Fruit fly (Drosophila melanogaster) whole organism, prepupa: ENCODE data around the gene Cad88C.

Source experiments
- Blimp-1 ChIP-seq: fragments of 200-800 bp; sonication (Bioruptor generic); optimal IDR thresholded peaks from 3 replicates; lab custom pipeline; 2017; ENCODE audit warnings: missing biosample characterization, missing genetic modification characterization, mild to moderate bottlenecking, moderate library complexity, missing genetic modification reagents
- CG10669 ChIP-seq: fragments of 200-800 bp; sonication (Bioruptor generic); optimal IDR thresholded peaks from 3 replicates; lab custom pipeline; 2018; ENCODE audit warnings: missing biosample characterization, mild to moderate bottlenecking, missing genetic modification characterization, moderate library complexity
- CG11762 ChIP-seq: fragments of 200-800 bp; sonication (Bioruptor generic); optimal IDR thresholded peaks from 3 replicates; lab custom pipeline; 2016; ENCODE audit warnings: missing biosample characterization, missing genetic modification characterization; ENCODE audit not compliant: insufficient read depth
- CG15336 ChIP-seq: fragments of 200-800 bp; sonication (Bioruptor generic); IDR thresholded peaks from 2 replicates; pipeline ENCODE4 v1.3.6; 2022; ENCODE audit warnings: missing biosample characterization, missing genetic modification characterization
- CG1621 ChIP-seq: fragments of 200-800 bp; sonication (Bioruptor generic); optimal IDR thresholded peaks from 3 replicates; lab custom pipeline; 2018; ENCODE audit warnings: missing biosample characterization, mild to moderate bottlenecking, missing genetic modification characterization
- CG16779 ChIP-seq: fragments of 200-800 bp; sonication (Bioruptor generic); optimal IDR thresholded peaks from 3 replicates; lab custom pipeline; 2017; ENCODE audit warnings: missing biosample characterization, mild to moderate bottlenecking, missing genetic modification characterization
- CG3032 ChIP-seq: fragments of 200-800 bp; optimal IDR thresholded peaks from 2 replicates; lab custom pipeline; 2019; ENCODE audit warnings: missing biosample characterization, mild to moderate bottlenecking, missing genetic modification characterization, moderate library complexity
- CG31627 ChIP-seq: fragments of 200-800 bp; sonication (Bioruptor generic); optimal IDR thresholded peaks from 3 replicates; lab custom pipeline; 2016; ENCODE audit warnings: missing biosample characterization, missing genetic modification characterization
- CG4318 ChIP-seq: fragments of 200-800 bp; sonication (Bioruptor generic); optimal IDR thresholded peaks from 3 replicates; lab custom pipeline; 2017; ENCODE audit warnings: missing biosample characterization, mild to moderate bottlenecking, missing genetic modification characterization
- CG6163 ChIP-seq: fragments of 200-800 bp; sonication (Bioruptor generic); IDR thresholded peaks from 3 replicates; pipeline ENCODE4 v1.3.6; 2022; ENCODE audit warnings: missing biosample characterization, missing genetic modification characterization
- CG6276 ChIP-seq: fragments of 200-800 bp; sonication (Bioruptor generic); optimal IDR thresholded peaks from 2 replicates; lab custom pipeline; 2017; ENCODE audit warnings: missing biosample characterization, mild to moderate bottlenecking, missing genetic modification characterization
- CG6808 ChIP-seq: fragments of 200-800 bp; sonication (Bioruptor generic); optimal IDR thresholded peaks from 3 replicates; lab custom pipeline; 2017; ENCODE audit warnings: missing biosample characterization, missing genetic modification characterization, mild to moderate bottlenecking, moderate library complexity, missing genetic modification reagents
- CG6854 ChIP-seq: fragments of 200-800 bp; sonication (Bioruptor generic); optimal IDR thresholded peaks from 2 replicates; lab custom pipeline; 2017; ENCODE audit warnings: missing biosample characterization, mild to moderate bottlenecking, missing genetic modification characterization
- CG7368 ChIP-seq: fragments of 200-800 bp; sonication (Bioruptor generic); optimal IDR thresholded peaks from 3 replicates; lab custom pipeline; 2016; ENCODE audit warnings: missing biosample characterization, missing genetic modification characterization
- CG8319 ChIP-seq: fragments of 200-800 bp; sonication (Bioruptor generic); optimal IDR thresholded peaks from 3 replicates; lab custom pipeline; 2016; ENCODE audit warnings: missing biosample characterization, missing genetic modification characterization
- Eip75B ChIP-seq: fragments of 200-800 bp; sonication (Bioruptor generic); optimal IDR thresholded peaks from 3 replicates; lab custom pipeline; 2016; ENCODE audit warnings: missing biosample characterization, missing genetic modification characterization
- Eip78C ChIP-seq: fragments of 200-800 bp; sonication (Bioruptor generic); peaks from one replicate; lab custom pipeline; 2016; ENCODE audit warnings: missing biosample characterization, missing genetic modification characterization
- Eip93F ChIP-seq: fragments of 200-800 bp; sonication (Bioruptor generic); optimal IDR thresholded peaks from 2 replicates; lab custom pipeline; 2016; ENCODE audit warnings: missing biosample characterization, mild to moderate bottlenecking, missing genetic modification characterization
- Ets21C ChIP-seq: fragments of 200-800 bp; sonication (Bioruptor generic); optimal IDR thresholded peaks from 3 replicates; lab custom pipeline; 2016; ENCODE audit warnings: missing biosample characterization, missing genetic modification characterization
- Ets96B ChIP-seq: fragments of 200-800 bp; optimal IDR thresholded peaks from 2 replicates; lab custom pipeline; 2019; ENCODE audit warnings: missing biosample characterization, mild to moderate bottlenecking, missing genetic modification characterization, moderate library complexity
- Gug ChIP-seq: fragments of 200-800 bp; sonication (Bioruptor generic); IDR thresholded peaks from 2 replicates; pipeline ENCODE4 v1.3.6; 2022; ENCODE audit warnings: missing biosample characterization, missing genetic modification characterization
- Hr39 ChIP-seq: fragments of 200-800 bp; sonication (Bioruptor generic); optimal IDR thresholded peaks from 2 replicates; lab custom pipeline; 2016; ENCODE audit warnings: missing biosample characterization, missing genetic modification characterization
- Met ChIP-seq: fragments of 200-800 bp; sonication (Bioruptor generic); optimal IDR thresholded peaks from 3 replicates; lab custom pipeline; 2016; ENCODE audit warnings: missing biosample characterization, missing genetic modification characterization
- Sox14 ChIP-seq: fragments of 200-800 bp; sonication (Bioruptor generic); optimal IDR thresholded peaks from 3 replicates; lab custom pipeline; 2016; ENCODE audit warnings: missing biosample characterization, missing genetic modification characterization
- Sox15 ChIP-seq: fragments of 200-800 bp; sonication (Bioruptor generic); optimal IDR thresholded peaks from 3 replicates; lab custom pipeline; 2016; ENCODE audit warnings: missing biosample characterization, missing genetic modification characterization
- dac ChIP-seq: fragments of 200-800 bp; sonication (Bioruptor generic); optimal IDR thresholded peaks from 2 replicates; lab custom pipeline; 2017; ENCODE audit warnings: missing biosample characterization, mild to moderate bottlenecking, missing genetic modification characterization
- dsx ChIP-seq: fragments of 200-800 bp; optimal IDR thresholded peaks from 3 replicates; lab custom pipeline; 2019; ENCODE audit warnings: missing biosample characterization, mild to moderate bottlenecking, missing genetic modification characterization, moderate library complexity; ENCODE audit not compliant: poor library complexity, severe bottlenecking
- eg ChIP-seq: fragments of 200-800 bp; sonication (Bioruptor generic); IDR thresholded peaks from 3 replicates; pipeline ENCODE4 v1.3.6; 2022; ENCODE audit warnings: missing biosample characterization, missing genetic modification characterization
- esn ChIP-seq: fragments of 200-800 bp; sonication (Bioruptor generic); optimal IDR thresholded peaks from 2 replicates; lab custom pipeline; 2016; ENCODE audit warnings: missing biosample characterization, mild to moderate bottlenecking, missing genetic modification characterization, moderate library complexity
- fkh ChIP-seq: fragments of 200-800 bp; sonication (Bioruptor generic); optimal IDR thresholded peaks from 3 replicates; lab custom pipeline; 2017; ENCODE audit warnings: missing biosample characterization, mild to moderate bottlenecking, missing genetic modification characterization, moderate library complexity
- salr ChIP-seq, 2 experiments: fragments of 200-800 bp; sonication (Bioruptor generic); optimal IDR thresholded peaks; 3 replicates each; lab custom pipeline; 2016 to 2018; ENCODE audit warnings: missing biosample characterization in 2 of 2, missing genetic modification characterization in 2 of 2, mild to moderate bottlenecking in 1 of 2
- spab ChIP-seq: fragments of 200-800 bp; sonication (Bioruptor generic); optimal IDR thresholded peaks from 2 replicates; lab custom pipeline; 2017; ENCODE audit warnings: missing biosample characterization, mild to moderate bottlenecking, missing genetic modification characterization, missing genetic modification reagents
- ss ChIP-seq, 2 experiments: fragments of 200-800 bp; sonication (Bioruptor generic); optimal IDR thresholded peaks; 2 replicates in 1 of 2; 3 replicates in 1 of 2; lab custom pipeline; 2017 to 2018; ENCODE audit warnings: mild to moderate bottlenecking in 2 of 2, missing biosample characterization in 2 of 2, missing genetic modification characterization in 2 of 2, moderate library complexity in 1 of 2
- svp ChIP-seq: fragments of 200-800 bp; sonication (Bioruptor generic); peaks from one replicate; lab custom pipeline; 2016; ENCODE audit warnings: missing biosample characterization, missing genetic modification characterization
- topi ChIP-seq: fragments of 200-800 bp; sonication (Bioruptor generic); optimal IDR thresholded peaks from 3 replicates; lab custom pipeline; 2016; ENCODE audit warnings: missing biosample characterization, missing genetic modification characterization

Cad88C gene

DNA sequence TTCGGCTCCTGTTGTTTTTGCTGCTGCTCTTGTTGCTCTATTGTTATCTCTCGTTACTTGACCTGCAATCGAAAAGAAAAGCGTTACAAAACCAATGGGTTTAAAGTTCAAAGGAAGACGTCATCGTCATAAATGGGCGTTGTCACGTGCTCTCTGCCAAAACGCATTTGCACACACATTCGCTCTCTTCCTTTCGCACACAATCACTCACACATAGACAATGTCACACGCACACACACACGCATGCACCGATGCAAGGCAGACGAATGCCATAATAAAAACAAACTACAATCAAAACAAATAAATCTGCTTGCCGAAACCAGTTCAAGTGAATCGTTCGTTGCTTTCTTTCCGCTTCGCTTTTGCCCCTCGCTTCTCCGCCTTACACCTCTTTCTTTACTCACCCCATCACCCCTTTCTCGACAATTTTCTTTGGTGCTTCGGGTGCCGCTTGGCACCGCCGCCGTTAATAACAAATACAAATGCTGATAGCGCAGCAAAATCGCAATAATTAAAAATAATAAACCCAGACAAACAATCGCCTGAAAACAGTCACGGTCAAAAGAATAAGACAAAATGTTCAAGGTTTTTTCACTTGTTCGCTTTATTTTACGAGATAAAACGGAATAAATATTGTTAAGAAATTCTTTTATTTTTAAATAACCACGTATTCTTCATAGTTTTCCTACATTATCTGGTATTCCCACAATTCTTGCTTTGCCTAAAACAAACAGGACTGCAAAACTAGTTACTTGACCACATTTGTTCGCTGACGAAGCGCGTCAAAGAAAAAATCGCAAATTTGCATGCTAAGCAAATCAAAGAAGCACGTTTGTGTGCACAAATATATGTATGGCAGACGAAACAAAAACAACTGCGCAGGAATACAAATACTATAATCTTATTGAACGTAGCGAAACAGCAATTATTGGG lies 19.3 kb downstream of the Cad88C start (continued):
- peak; percentile 70 for TF ChIP-seq CG3032 (tag; lab: Kevin White, UChicago)
- peak; percentile 85 for TF ChIP-seq Sox14 (GFP tag; lab: Kevin White, UChicago)
- TF ChIP-seq dsx (GFP tag; lab: Kevin White, UChicago), result peak; percentile 64
- TF ChIP-seq CG8319 (GFP tag; lab: Kevin White, UChicago), result peak; percentile 55
- peak; percentile 86 for TF ChIP-seq CG15336 (GFP tag; lab: Robert Waterston, UW)
- peak; percentile 70 for TF ChIP-seq Sox15 (GFP tag; lab: Kevin White, UChicago)
- peak; percentile 87 for TF ChIP-seq topi
- TF ChIP-seq esn, result peak; percentile 91
- TF ChIP-seq Gug, result peak; percentile 76
- TF ChIP-seq CG16779 (tag; lab: Kevin White, UChicago), result peak; percentile 52
- peak; percentile 61 for TF ChIP-seq spab (GFP tag; lab: Kevin White, UChicago)
- peak; percentile 78 for TF ChIP-seq Ets21C (GFP tag; lab: Kevin White, UChicago)
- TF ChIP-seq fkh, result peak; percentile 61
- peak; percentile 43 to 90 for TF ChIP-seq salr (GFP tag; optimal IDR thresholded peaks at IDR 0.05; lab: Kevin White, UChicago)
- peak; percentile 49 for TF ChIP-seq CG11762 (GFP tag; lab: Kevin White, UChicago)

DNA sequence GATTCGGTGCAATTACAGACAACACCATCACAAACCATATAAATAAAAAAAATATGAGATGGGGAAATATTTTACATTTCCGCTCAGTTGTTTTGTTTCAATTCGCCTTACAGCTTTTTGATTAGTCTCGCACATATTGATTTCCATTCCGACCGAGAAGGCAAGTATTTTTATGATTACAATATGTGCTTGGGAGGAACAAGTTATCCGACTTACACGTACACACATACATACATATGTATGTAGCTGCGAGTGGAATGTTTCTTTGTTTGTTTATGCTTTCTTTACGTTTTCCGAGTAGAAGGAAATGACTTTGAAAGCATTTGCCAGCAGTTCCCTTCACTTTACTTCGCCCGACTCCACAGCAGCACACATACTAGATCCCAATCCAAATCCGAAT lies 20.1 kb downstream of the Cad88C start:
- TF ChIP-seq Ets21C (GFP tag; lab: Kevin White, UChicago), result no peak
- TF ChIP-seq CG6163 (GFP tag; lab: Robert Waterston, UW), result no peak
- TF ChIP-seq CG4318, result no peak
- no peak for TF ChIP-seq spab (GFP tag; lab: Kevin White, UChicago)
- TF ChIP-seq Gug, result no peak
- no peak for TF ChIP-seq CG1621 (tag; lab: Kevin White, UChicago)

DNA sequence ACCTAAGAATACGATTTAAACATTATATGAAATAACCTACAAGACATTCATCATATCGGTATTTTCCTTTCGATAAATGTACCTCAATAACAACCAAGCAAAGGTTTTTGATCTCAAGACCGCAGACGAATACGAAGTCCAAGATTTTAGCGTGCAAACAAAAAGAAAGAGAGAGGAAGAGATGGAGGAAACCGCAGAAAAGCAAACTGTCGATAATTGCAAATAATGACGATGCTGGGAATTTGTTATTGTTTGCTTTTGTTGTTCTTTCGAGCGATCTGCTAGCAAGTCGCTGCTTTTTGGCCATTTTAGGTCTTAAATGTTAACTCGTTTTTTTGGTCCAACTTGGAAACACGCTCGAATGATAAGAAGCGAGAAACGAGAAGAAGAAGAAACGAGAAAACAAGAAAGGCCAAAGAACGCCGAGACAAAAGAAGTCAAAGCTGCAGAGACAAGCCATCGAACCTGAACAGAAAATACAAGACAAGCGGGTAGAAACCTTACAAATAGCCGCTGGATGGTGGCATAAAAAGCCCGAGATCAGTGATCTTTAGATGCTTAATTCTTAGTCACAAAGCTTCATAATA lies 20.9 kb downstream of the Cad88C start:
- TF ChIP-seq CG6854 (GFP tag; lab: Kevin White, UChicago), result peak; percentile 88
- TF ChIP-seq Ets96B, result no peak
- TF ChIP-seq fkh, result peak; percentile 24
- TF ChIP-seq Eip93F (GFP tag; lab: Kevin White, UChicago), result no peak
- peak; percentile 7 for TF ChIP-seq Eip75B (GFP tag; lab: Kevin White, UChicago)
- no peak for TF ChIP-seq esn
- no peak for TF ChIP-seq Met (GFP tag; lab: Kevin White, UChicago)
- no peak for TF ChIP-seq CG10669
- TF ChIP-seq Blimp-1, result no peak
- no peak for TF ChIP-seq CG6276 (GFP tag; lab: Kevin White, UChicago)
- peak; percentile 23 for TF ChIP-seq CG6808
- no peak for TF ChIP-seq dac
- no peak for TF ChIP-seq eg (GFP tag; lab: Robert Waterston, UW)
- no peak for TF ChIP-seq CG7368
- TF ChIP-seq Hr39 (GFP tag; lab: Kevin White, UChicago), result no peak
- no peak for TF ChIP-seq Eip78C (GFP tag; lab: Kevin White, UChicago)
- TF ChIP-seq svp (GFP tag; lab: Kevin White, UChicago), result peak; percentile 58
- no peak for TF ChIP-seq CG6163 (GFP tag; lab: Robert Waterston, UW)
- TF ChIP-seq ss (GFP tag; optimal IDR thresholded peaks at IDR 0.05; lab: Kevin White, UChicago), result peak in 1 of 2 experiments; percentile 70
- no peak for TF ChIP-seq CG31627 (GFP tag; lab: Kevin White, UChicago)
- TF ChIP-seq, all 60 proteins: peak for 6
